Worm (Caenorhabditis elegans): ENCODE data around the gene ttr-10.

DNA sequence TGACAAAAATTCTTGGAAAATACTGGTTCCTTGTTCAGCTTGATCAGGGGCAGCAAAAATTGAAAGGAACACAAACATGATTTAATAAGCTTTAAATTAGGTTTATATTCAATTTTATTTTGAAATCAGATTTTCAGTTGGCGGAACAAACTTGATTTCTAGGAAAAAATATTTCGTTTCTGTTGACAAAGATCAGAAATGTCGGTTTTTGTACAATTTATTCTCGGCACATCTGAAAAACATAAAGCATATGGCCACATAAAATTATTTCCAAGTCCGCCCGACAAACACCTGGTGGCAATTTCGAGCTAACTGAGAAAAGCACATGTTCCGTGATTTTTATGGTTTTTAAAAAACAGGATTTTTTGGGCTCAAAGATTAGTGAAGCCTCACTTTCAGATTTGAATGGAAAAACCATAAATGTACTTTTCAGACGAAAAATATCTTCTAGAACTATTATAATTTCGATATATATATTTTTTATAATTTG, at the start of gene ttr-10:
- TF ChIP-seq klf-2 (GFP tag; conservative IDR thresholded peaks at IDR 0.05) (no peak), med-1 (GFP tag; optimal IDR thresholded peaks at IDR 0.05; ENCODE audit: insufficient read depth) (no peak), ztf-29 (GFP tag; IDR thresholded peaks at IDR 0.05) (no peak), flt-1 (GFP tag; IDR thresholded peaks at IDR 0.05) (no peak), tab-1 (GFP tag; IDR thresholded peaks at IDR 0.05) (no peak), T22C8.4 (GFP tag; IDR thresholded peaks at IDR 0.05) (no peak), cog-1 (tag; optimal IDR thresholded peaks at IDR 0.05) (no peak), ztf-23 (GFP tag; IDR thresholded peaks at IDR 0.05) (no peak)
